Fruit fly (Drosophila melanogaster): ENCODE results near the gene Kah.

- TF ChIP-seq CG8478 (optimal IDR thresholded peaks at IDR 0.05) = no peak
- TF ChIP-seq CTCF (optimal IDR thresholded peaks at IDR 0.05) = no peak
These were observed 26.0 kb downstream of the Kah start for dm6 chr3L:563002-563627.

Measured in S2 (cell line).